Fruit fly (Drosophila melanogaster) whole organism, embryonic: ENCODE data around the gene r2d2.
A peak's percentile ranks its signal among the peaks of the same experiment; 100 is the strongest.

Experiments
- Ada2b ChIP-seq: fragments of 200-800 bp; sonication (Bioruptor generic); IDR thresholded peaks from 2 replicates; pipeline ENCODE4 v1.3.6; 2022; ENCODE audit warnings: missing biosample characterization, missing genetic modification characterization
- Bgb ChIP-seq: fragments of 200-800 bp; sonication (Bioruptor generic); IDR thresholded peaks from 2 replicates; pipeline ENCODE4 v1.3.6; 2022; ENCODE audit warnings: missing biosample characterization, missing genetic modification characterization; ENCODE audit not compliant: partially characterized antibody
- CG10366 ChIP-seq: fragments of 200-800 bp; sonication (Bioruptor generic); IDR thresholded peaks from 2 replicates; pipeline ENCODE4 v1.3.6; 2022; ENCODE audit warnings: missing biosample characterization, missing genetic modification characterization
- CG10431 ChIP-seq: fragments of 200-800 bp; sonication (Bioruptor generic); optimal IDR thresholded peaks from 3 replicates; lab custom pipeline; 2018; ENCODE audit warnings: missing biosample characterization, mild to moderate bottlenecking, missing genetic modification characterization
- CG11456 ChIP-seq: fragments of 200-800 bp; sonication (Bioruptor generic); IDR thresholded peaks from 3 replicates; pipeline ENCODE4 v1.3.6; 2022; ENCODE audit warnings: missing biosample characterization, missing genetic modification characterization
- CG12219 ChIP-seq: fragments of 200-800 bp; sonication (Bioruptor generic); optimal IDR thresholded peaks from 3 replicates; lab custom pipeline; 2018; ENCODE audit warnings: missing biosample characterization, mild to moderate bottlenecking, missing genetic modification characterization
- CG1233 ChIP-seq: fragments of 200-800 bp; sonication (Bioruptor generic); optimal IDR thresholded peaks from 4 replicates; lab custom pipeline; 2018; ENCODE audit warnings: missing biosample characterization, mild to moderate bottlenecking, missing genetic modification characterization
- CG13624 ChIP-seq: fragments of 200-800 bp; sonication (Bioruptor generic); optimal IDR thresholded peaks from 2 replicates; lab custom pipeline; 2016; ENCODE audit warnings: missing biosample characterization, missing genetic modification characterization
- CG13894 ChIP-seq: fragments of 200-800 bp; sonication (Bioruptor generic); optimal IDR thresholded peaks from 3 replicates; lab custom pipeline; 2018; ENCODE audit warnings: missing biosample characterization, mild to moderate bottlenecking, missing genetic modification characterization, moderate library complexity
- CG18262 ChIP-seq: fragments of 200-800 bp; optimal IDR thresholded peaks from 3 replicates; lab custom pipeline; 2019; ENCODE audit warnings: missing biosample characterization, mild to moderate bottlenecking, missing genetic modification characterization, moderate library complexity
- CG34224 ChIP-seq: fragments of 200-800 bp; sonication (Bioruptor generic); IDR thresholded peaks from 3 replicates; pipeline ENCODE4 v1.3.6; 2022; ENCODE audit warnings: missing biosample characterization, missing genetic modification characterization; ENCODE audit not compliant: partially characterized antibody
- CG3995 ChIP-seq: fragments of 200-800 bp; sonication (Bioruptor generic); optimal IDR thresholded peaks from 3 replicates; lab custom pipeline; 2016; ENCODE audit warnings: missing biosample characterization, missing genetic modification characterization
- CG6791 ChIP-seq: fragments of 200-800 bp; sonication (Bioruptor generic); IDR thresholded peaks from 3 replicates; pipeline ENCODE4 v1.3.6; 2022; ENCODE audit warnings: missing biosample characterization, missing genetic modification characterization; ENCODE audit not compliant: partially characterized antibody
- CG7372 ChIP-seq: fragments of 200-800 bp; sonication (Bioruptor generic); IDR thresholded peaks from 2 replicates; pipeline ENCODE4 v1.3.6; 2022; ENCODE audit warnings: missing biosample characterization, missing genetic modification characterization
- CG7963 ChIP-seq: fragments of 200-800 bp; sonication (Bioruptor generic); IDR thresholded peaks from 3 replicates; pipeline ENCODE4 v1.3.6; 2022; ENCODE audit warnings: missing biosample characterization, missing genetic modification characterization; ENCODE audit not compliant: partially characterized antibody
- CG8290 ChIP-seq, 3 experiments: fragments of 200-800 bp; sonication (Bioruptor generic); optimal IDR thresholded peaks; 2 replicates each; lab custom pipeline; 2016 to 2019; ENCODE audit warnings: missing biosample characterization in 3 of 3, missing genetic modification characterization in 3 of 3, mild to moderate bottlenecking in 2 of 3, moderate library complexity in 1 of 3
- E2f1 ChIP-seq: fragments of 200-800 bp; sonication (Bioruptor generic); IDR thresholded peaks from 2 replicates; pipeline ENCODE4 v1.3.6; 2022; ENCODE audit warnings: missing biosample characterization, missing genetic modification characterization
- Hmr ChIP-seq: fragments of 200-800 bp; sonication (Bioruptor generic); optimal IDR thresholded peaks from 3 replicates; lab custom pipeline; 2017; ENCODE audit warnings: mild to moderate bottlenecking, missing biosample characterization, missing genetic modification reagents, missing genetic modification characterization
- Hmx ChIP-seq: fragments of 200-800 bp; sonication (Bioruptor generic); optimal IDR thresholded peaks from 2 replicates; lab custom pipeline; 2016; ENCODE audit warnings: missing biosample characterization, missing genetic modification characterization
- Nf-YC ChIP-seq: fragments of 200-800 bp; optimal IDR thresholded peaks from 3 replicates; lab custom pipeline; 2019; ENCODE audit warnings: missing biosample characterization, mild to moderate bottlenecking, missing genetic modification characterization, moderate library complexity
- PHDP ChIP-seq: fragments of 200-800 bp; sonication (Bioruptor generic); optimal IDR thresholded peaks from 3 replicates; lab custom pipeline; 2018; ENCODE audit warnings: missing biosample characterization, mild to moderate bottlenecking, missing genetic modification characterization, moderate library complexity
- Pdp1 ChIP-seq, 2 experiments: fragments of 200-800 bp; sonication (Bioruptor generic); optimal IDR thresholded peaks; 3 replicates each; lab custom pipeline; 2016; ENCODE audit warnings: missing biosample characterization in 2 of 2, missing genetic modification characterization in 2 of 2, mild to moderate bottlenecking in 1 of 2, moderate library complexity in 1 of 2
- Vsx1 ChIP-seq: fragments of 200-800 bp; sonication (Bioruptor generic); optimal IDR thresholded peaks from 2 replicates; lab custom pipeline; 2017; ENCODE audit warnings: missing biosample characterization, mild to moderate bottlenecking, missing genetic modification characterization, missing genetic modification reagents
- ac ChIP-seq: fragments of 200-800 bp; sonication (Bioruptor generic); optimal IDR thresholded peaks from 3 replicates; lab custom pipeline; 2017; ENCODE audit warnings: missing biosample characterization, mild to moderate bottlenecking, missing genetic modification characterization
- al ChIP-seq: fragments of 200-800 bp; sonication (Bioruptor generic); IDR thresholded peaks from 2 replicates; pipeline ENCODE4 v1.3.6; 2022; ENCODE audit warnings: missing biosample characterization, missing genetic modification characterization
- bab2 ChIP-seq: fragments of 200-800 bp; sonication (Bioruptor generic); optimal IDR thresholded peaks from 2 replicates; lab custom pipeline; 2016; ENCODE audit warnings: missing biosample characterization, missing genetic modification characterization
- bowl ChIP-seq: fragments of 200-800 bp; sonication (Bioruptor generic); IDR thresholded peaks from 2 replicates; pipeline ENCODE4 v1.3.6; 2022; ENCODE audit warnings: missing biosample characterization, missing genetic modification characterization
- bsh ChIP-seq, 2 experiments: fragments of 200-800 bp; sonication (Bioruptor generic); optimal IDR thresholded peaks; 2 replicates each; lab custom pipeline; 2017 to 2018; ENCODE audit warnings: mild to moderate bottlenecking in 2 of 2, missing biosample characterization in 2 of 2, missing genetic modification characterization in 2 of 2, moderate library complexity in 1 of 2
- cas ChIP-seq: fragments of 200-800 bp; sonication (Bioruptor generic); IDR thresholded peaks from 2 replicates; pipeline ENCODE4 v1.3.6; 2022; ENCODE audit warnings: missing biosample characterization, missing genetic modification characterization
- chm ChIP-seq: fragments of 200-800 bp; sonication (Bioruptor generic); IDR thresholded peaks from 2 replicates; pipeline ENCODE4 v1.3.6; 2022; ENCODE audit warnings: missing biosample characterization, missing genetic modification characterization
- croc ChIP-seq: fragments of 200-800 bp; sonication (Bioruptor generic); conservative IDR thresholded peaks from 3 replicates; pipeline ENCODE4 v1.3.6; 2022; ENCODE audit warnings: missing biosample characterization, missing genetic modification characterization
- cwo ChIP-seq: fragments of 200-800 bp; sonication (Bioruptor generic); optimal IDR thresholded peaks from 3 replicates; lab custom pipeline; 2017; ENCODE audit warnings: missing biosample characterization, missing genetic modification characterization, mild to moderate bottlenecking, moderate library complexity, missing genetic modification reagents
- ftz-f1 ChIP-seq: fragments of 200-800 bp; sonication (Bioruptor generic); optimal IDR thresholded peaks from 2 replicates; lab custom pipeline; 2016; ENCODE audit warnings: missing biosample characterization, missing genetic modification characterization
- fu2 ChIP-seq: fragments of 200-800 bp; sonication (Bioruptor generic); optimal IDR thresholded peaks from 2 replicates; lab custom pipeline; 2016; ENCODE audit warnings: missing biosample characterization, missing genetic modification characterization
- inv ChIP-seq: fragments of 200-800 bp; sonication (Bioruptor generic); IDR thresholded peaks from 2 replicates; pipeline ENCODE4 v1.3.6; 2022; ENCODE audit warnings: missing biosample characterization, missing genetic modification characterization; ENCODE audit not compliant: partially characterized antibody
- mirr ChIP-seq: fragments of 200-800 bp; sonication (Bioruptor generic); optimal IDR thresholded peaks from 3 replicates; lab custom pipeline; 2018; ENCODE audit warnings: missing biosample characterization, mild to moderate bottlenecking, missing genetic modification characterization
- nerfin-2 ChIP-seq: fragments of 200-800 bp; sonication (Bioruptor generic); IDR thresholded peaks from 2 replicates; pipeline ENCODE4 v1.3.6; 2022; ENCODE audit warnings: missing biosample characterization, missing genetic modification characterization; ENCODE audit not compliant: partially characterized antibody
- oc ChIP-seq: fragments of 200-800 bp; sonication (Bioruptor generic); optimal IDR thresholded peaks from 2 replicates; lab custom pipeline; 2018; ENCODE audit warnings: missing biosample characterization, mild to moderate bottlenecking, missing genetic modification characterization, moderate library complexity
- p53 ChIP-seq: fragments of 200-800 bp; sonication (Bioruptor generic); optimal IDR thresholded peaks from 2 replicates; lab custom pipeline; 2016; ENCODE audit warnings: missing biosample characterization, missing genetic modification characterization
- pb ChIP-seq: fragments of 200-800 bp; sonication (Bioruptor generic); optimal IDR thresholded peaks from 3 replicates; lab custom pipeline; 2016; ENCODE audit warnings: missing biosample characterization, missing genetic modification characterization
- pum ChIP-seq: fragments of 200-800 bp; sonication (Bioruptor generic); optimal IDR thresholded peaks from 2 replicates; lab custom pipeline; 2016; ENCODE audit warnings: missing biosample characterization, missing genetic modification characterization
- sc ChIP-seq, 3 experiments: fragments of >200 bp in 2 of 3; fragments of 200-800 bp in 1 of 3; sonication (Bioruptor generic) in 1 of 3; optimal IDR thresholded peaks; 2 replicates in 2 of 3; 3 replicates in 1 of 3; lab custom pipeline; 2017; ENCODE audit warnings: mild to moderate bottlenecking in 1 of 3, missing biosample characterization in 1 of 3, missing genetic modification characterization in 1 of 3, missing genetic modification reagents in 1 of 3
- so ChIP-seq: fragments of 200-800 bp; sonication (Bioruptor generic); IDR thresholded peaks from 3 replicates; pipeline ENCODE4 v1.3.6; 2022; ENCODE audit warnings: missing biosample characterization, missing genetic modification characterization
- sob ChIP-seq: fragments of 200-800 bp; sonication (Bioruptor generic); IDR thresholded peaks from 2 replicates; pipeline ENCODE4 v1.3.6; 2022; ENCODE audit warnings: missing biosample characterization, missing genetic modification characterization
- stwl ChIP-seq: fragments of 200-800 bp; sonication (Bioruptor generic); optimal IDR thresholded peaks from 3 replicates; lab custom pipeline; 2018; ENCODE audit warnings: missing biosample characterization, mild to moderate bottlenecking, missing genetic modification characterization, moderate library complexity
- tna ChIP-seq: fragments of 200-800 bp; sonication (Bioruptor generic); IDR thresholded peaks from 2 replicates; pipeline ENCODE4 v1.3.6; 2022; ENCODE audit warnings: missing biosample characterization, missing genetic modification characterization; ENCODE audit not compliant: partially characterized antibody
- z ChIP-seq: fragments of 200-800 bp; sonication (Bioruptor generic); IDR thresholded peaks from 3 replicates; pipeline ENCODE4 v1.3.6; 2022; ENCODE audit warnings: missing biosample characterization, missing genetic modification characterization
- zf30C ChIP-seq: fragments of 200-800 bp; sonication (Bioruptor generic); optimal IDR thresholded peaks from 3 replicates; lab custom pipeline; 2018; ENCODE audit warnings: missing biosample characterization, mild to moderate bottlenecking, missing genetic modification characterization
- zfh1 ChIP-seq: fragments of 200-800 bp; sonication (Bioruptor generic); IDR thresholded peaks from 3 replicates; pipeline ENCODE4 v1.3.6; 2022; ENCODE audit warnings: missing biosample characterization, missing genetic modification characterization

r2d2 gene

dm6 chr2L:7828231-7828630 is 28.3 kb downstream of the r2d2 start (continued):
- TF ChIP-seq cwo (GFP tag; lab: Kevin White, UChicago) = peak; percentile 19
- TF ChIP-seq Bgb (GFP tag; lab: Robert Waterston, UW) = peak; percentile 72
- TF ChIP-seq Vsx1 (GFP tag; lab: Kevin White, UChicago) = no peak
- peak; percentile 38 for TF ChIP-seq inv (GFP tag; lab: Robert Waterston, UW)
- peak; percentile 19; the same call in 1 of the 2 replicates for TF ChIP-seq CG7372
- TF ChIP-seq CG18262 (tag; lab: Kevin White, UChicago) = peak; percentile 8
- peak; percentile 39 for TF ChIP-seq Hmr
- no peak for TF ChIP-seq fu2 (GFP tag; lab: Kevin White, UChicago)
- TF ChIP-seq zf30C (GFP tag; lab: Kevin White, UChicago) = peak; percentile 49
- peak in 1 of 2 experiments; percentile 14 for TF ChIP-seq Pdp1 (GFP tag; optimal IDR thresholded peaks at IDR 0.05; lab: Kevin White, UChicago)
- 0 out of 2 replicates have a peak, but pooled peaks have one; percentile 42 for TF ChIP-seq nerfin-2 (GFP tag; lab: Robert Waterston, UW)
- TF ChIP-seq Nf-YC (tag; lab: Kevin White, UChicago) = peak; percentile 89
- peak; percentile 47; the same call in 1 of the 3 replicates for TF ChIP-seq zfh1 (GFP tag; lab: Robert Waterston, UW)
- TF ChIP-seq stwl = peak; percentile 9
- peak; percentile 55; the same call in 1 of the 2 replicates for TF ChIP-seq tna (GFP tag; lab: Robert Waterston, UW)
- no peak for TF ChIP-seq PHDP (tag; lab: Kevin White, UChicago)
- TF ChIP-seq CG6791 (GFP tag; lab: Robert Waterston, UW) = peak; percentile 65; the same call in 2 of the 3 replicates
- TF ChIP-seq Hmx (GFP tag; lab: Kevin White, UChicago) = no peak
- TF ChIP-seq oc (tag; lab: Kevin White, UChicago) = peak; percentile 4
- TF ChIP-seq CG12219 = peak; percentile 31
- TF ChIP-seq ac (GFP tag; lab: Kevin White, UChicago) = no peak
- peak in 1 of 2 experiments; percentile 11 for TF ChIP-seq bsh (GFP tag; optimal IDR thresholded peaks at IDR 0.05; lab: Kevin White, UChicago)
- no peak for TF ChIP-seq bowl (GFP tag; lab: Robert Waterston, UW)
- TF ChIP-seq CG8290 (GFP tag; optimal IDR thresholded peaks at IDR 0.05; lab: Kevin White, UChicago) = peak; percentile 30
- peak; percentile 20 to 79 for TF ChIP-seq CG8290 (tag; optimal IDR thresholded peaks at IDR 0.05; lab: Kevin White, UChicago)

- no peak for TF ChIP-seq pb (GFP tag; lab: Kevin White, UChicago)
- no peak for TF ChIP-seq CG10366 (GFP tag; lab: Robert Waterston, UW)
- peak; percentile 27 for TF ChIP-seq mirr
- no peak for TF ChIP-seq CG7963
- TF ChIP-seq p53 (GFP tag; lab: Kevin White, UChicago) = no peak
- peak; percentile 70 for TF ChIP-seq ftz-f1 (GFP tag; lab: Kevin White, UChicago)
- no peak for TF ChIP-seq CG13894 (tag; lab: Kevin White, UChicago)
- no peak for TF ChIP-seq CG11456 (GFP tag; lab: Robert Waterston, UW)
- no peak for TF ChIP-seq CG13624 (GFP tag; lab: Kevin White, UChicago)
- no peak for TF ChIP-seq pum (GFP tag; lab: Kevin White, UChicago)
- no peak for TF ChIP-seq bab2 (GFP tag; lab: Kevin White, UChicago)
- no peak for TF ChIP-seq chm (GFP tag; lab: Robert Waterston, UW)
- no peak for TF ChIP-seq Ada2b (GFP tag; lab: Robert Waterston, UW)
- TF ChIP-seq so = peak; percentile 24; the same call in 1 of the 3 replicates
- no peak for TF ChIP-seq sc (optimal IDR thresholded peaks at IDR 0.05; lab: Kevin White, UChicago)
- TF ChIP-seq sc (GFP tag; optimal IDR thresholded peaks at IDR 0.05; lab: Kevin White, UChicago) = no peak
- TF ChIP-seq CG10431 (GFP tag; lab: Kevin White, UChicago) = no peak
- TF ChIP-seq al (GFP tag; lab: Robert Waterston, UW) = no peak
- no peak for TF ChIP-seq cas
- no peak for TF ChIP-seq z (GFP tag; lab: Robert Waterston, UW)
- TF ChIP-seq CG3995 (GFP tag; lab: Kevin White, UChicago) = no peak
- TF ChIP-seq CG1233 = no peak
- TF ChIP-seq croc = no peak
- TF ChIP-seq CG34224 (GFP tag; lab: Robert Waterston, UW) = 0 out of 3 replicates have a peak, but pooled peaks have one; percentile 10
- TF ChIP-seq E2f1 (GFP tag; lab: Robert Waterston, UW) = no peak
- TF ChIP-seq sob = no peak
These were observed 29.0 kb downstream of the r2d2 start for dm6 chr2L:7828901-7829300.
